Worm (Caenorhabditis elegans): ENCODE data around the gene srw-134.

Gene srw-134

DNA sequence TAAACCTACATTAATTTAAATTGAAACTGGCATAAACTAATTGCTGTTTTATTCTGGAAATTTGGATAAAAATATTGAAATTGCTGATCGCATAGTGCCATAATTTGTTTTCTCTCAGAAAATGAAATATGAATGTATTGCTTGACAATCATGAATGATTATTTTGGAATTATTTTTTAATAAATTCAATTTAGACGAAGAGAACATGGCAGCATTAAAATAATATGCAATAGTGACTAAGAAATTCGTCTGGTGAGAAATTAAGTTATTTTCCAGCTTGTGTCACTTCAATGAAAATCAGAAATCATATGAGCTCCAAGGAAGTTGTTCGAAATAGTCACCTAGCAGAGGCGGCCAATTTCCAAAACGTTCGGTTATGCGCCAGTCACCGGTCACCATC is 2.2 kb upstream of the srw-134 start, which contains the start of gene srw-133:
Gene srw-133 (minus strand): TSS at position 101 of the 400 bp plus-strand sequence.
- TF ChIP-seq unc-62 (GFP tag; optimal IDR thresholded peaks at IDR 0.05), result no peak

DNA sequence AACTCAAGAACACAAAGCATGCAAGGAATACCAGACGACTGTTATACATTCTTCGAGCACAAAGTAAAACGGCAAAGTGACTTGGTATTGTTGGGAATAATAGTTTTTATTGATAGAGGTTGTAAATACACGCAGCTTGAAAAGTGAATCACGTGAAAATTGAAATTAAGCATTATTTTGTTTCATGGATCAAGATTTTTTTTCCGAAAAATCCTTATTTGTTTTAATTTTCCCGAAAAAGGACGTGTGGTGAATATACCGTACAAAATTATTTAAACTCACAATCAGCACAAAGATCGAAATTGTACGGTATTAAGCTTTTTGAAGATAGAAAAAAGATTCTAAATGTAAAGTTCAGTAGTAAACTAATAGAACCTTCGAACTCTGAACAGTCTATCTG is 2.5 kb downstream of the srw-134 start, which contains the start of gene clc-18:
Gene clc-18 (minus strand): TSS at position 101 of the 400 bp plus-strand sequence.
- TF ChIP-seq unc-62 (GFP tag; optimal IDR thresholded peaks at IDR 0.05), result no peak

ce11 chrV:4106688-4107087 is 5.7 kb downstream of the srw-134 start:
- TF ChIP-seq unc-62 (GFP tag; optimal IDR thresholded peaks at IDR 0.05), result no peak

DNA sequence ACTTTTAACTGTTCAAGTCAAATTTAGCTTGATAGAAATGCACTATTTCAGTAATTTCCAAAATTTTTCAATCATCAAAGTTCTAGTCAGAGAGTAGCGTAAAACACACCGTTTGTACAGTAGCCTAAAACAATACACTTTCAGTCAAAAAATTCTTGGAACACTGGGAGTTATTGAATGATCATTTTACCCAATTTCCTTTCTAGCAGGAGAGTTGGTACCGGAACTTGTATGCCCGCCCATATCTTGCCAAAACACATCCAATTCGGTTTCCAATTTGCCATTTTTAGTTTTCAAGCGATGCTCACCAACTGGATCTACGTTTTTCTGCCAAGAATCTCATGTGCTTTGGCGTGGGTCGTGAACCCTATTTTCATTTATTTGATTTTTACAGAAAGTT is 8.1 kb downstream of the srw-134 start, which contains the start of gene srj-39:
Gene srj-39 (plus strand): TSS at position 301 of the 400 bp plus-strand sequence.
- no peak for TF ChIP-seq unc-62 (GFP tag; optimal IDR thresholded peaks at IDR 0.05)

DNA sequence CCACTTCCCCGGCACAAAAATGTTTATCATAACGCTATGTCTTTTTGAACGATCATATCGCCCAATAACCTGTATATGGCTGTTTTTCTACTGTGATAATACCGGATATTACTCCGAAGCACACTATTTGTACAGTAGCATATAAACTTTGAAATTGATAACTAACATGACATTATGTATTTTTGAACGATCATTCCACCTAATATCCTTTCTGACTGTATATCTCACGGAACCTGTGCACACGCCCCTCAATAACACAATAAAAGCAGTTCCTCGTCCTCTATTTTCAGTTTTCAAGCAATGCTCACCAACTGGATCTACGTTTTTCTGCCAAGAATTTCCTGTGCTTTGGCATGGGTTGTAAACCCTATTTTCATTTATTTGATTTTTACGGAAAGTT is 10.8 kb downstream of the srw-134 start, which contains the start of gene srj-40:
Gene srj-40 (plus strand): TSS at position 301 of the 400 bp plus-strand sequence.
- TF ChIP-seq unc-62 (GFP tag; optimal IDR thresholded peaks at IDR 0.05), result no peak

- TF ChIP-seq unc-62 (GFP tag; optimal IDR thresholded peaks at IDR 0.05), result no peak
These were observed 17.7 kb downstream of the srw-134 start, which contains the start of gene nhr-181 for ce11 chrV:4094740-4095139. TSS of gene nhr-181 (plus strand) at chrV:4095040.

- TF ChIP-seq unc-62 (GFP tag; optimal IDR thresholded peaks at IDR 0.05), result no peak
These were observed 29.5 kb downstream of the srw-134 start, which contains the start of gene F38H12.5 for ce11 chrV:4082952-4083351. TSS of gene F38H12.5 (minus strand) at chrV:4083052.

- TF ChIP-seq unc-62 (GFP tag; optimal IDR thresholded peaks at IDR 0.05), result no peak
These were observed 31.1 kb downstream of the srw-134 start, which contains the start of gene srh-211 for ce11 chrV:4081283-4081682. TSS of gene srh-211 (minus strand) at chrV:4081383.

ce11 chrV:4080546-4080945 is 31.9 kb downstream of the srw-134 start:
- TF ChIP-seq unc-62 (GFP tag; optimal IDR thresholded peaks at IDR 0.05), result no peak

DNA sequence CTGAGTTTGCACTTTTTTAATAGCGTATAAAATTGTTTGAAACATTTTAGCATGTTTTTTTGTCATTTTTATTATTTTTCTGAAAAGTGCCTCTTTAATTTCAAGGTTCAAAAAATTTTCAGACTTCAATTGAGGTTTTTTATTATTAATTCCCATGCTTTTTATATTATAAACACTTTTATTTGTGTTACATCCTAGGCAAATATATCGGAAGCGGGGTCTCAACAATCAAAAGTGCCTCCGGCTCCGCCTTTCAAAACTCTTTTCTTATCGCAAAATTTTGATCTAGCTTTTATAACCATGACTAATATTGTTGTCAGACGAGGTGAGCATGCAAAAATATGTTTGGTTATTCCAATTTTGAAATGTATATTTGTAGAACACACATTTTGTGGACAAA is 39.0 kb downstream of the srw-134 start, which contains the start of gene otpl-2:
Gene otpl-2 (plus strand): TSS at position 301 of the 400 bp plus-strand sequence.
- no peak for TF ChIP-seq unc-62 (GFP tag; optimal IDR thresholded peaks at IDR 0.05)

All from whole organism, dauer.